Fruit fly (Drosophila melanogaster): Measurements from ENCODE around the gene CG7384.
A peak's percentile ranks its signal among the peaks of the same experiment; 100 is the strongest.

The CG7384 gene

DNA sequence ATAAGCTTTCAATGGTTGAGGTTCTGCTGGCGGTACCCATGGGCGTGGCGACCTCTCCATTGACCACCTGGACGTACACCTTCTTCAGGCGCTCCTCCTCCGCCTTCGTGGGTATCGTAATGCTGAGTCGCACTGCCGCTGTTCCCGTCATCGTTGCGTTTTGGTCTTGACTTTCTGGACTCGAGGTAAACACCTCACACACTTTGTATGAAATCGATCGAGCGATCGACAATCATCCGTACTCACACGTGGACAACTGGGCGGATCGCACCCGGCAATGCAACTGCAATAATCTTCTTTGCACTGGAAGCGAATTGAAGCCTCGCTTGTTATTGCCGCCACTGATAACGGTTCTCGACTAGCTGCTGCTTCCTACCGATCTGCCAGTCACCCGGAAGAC, at the start of gene CG7384:
TSS of gene CG7384 (minus strand) at position 366 of the 400 bp plus-strand sequence.
- TF ChIP-seq Clk (GFP tag; optimal IDR thresholded peaks at IDR 0.05) (no peak), ovo (GFP tag; optimal IDR thresholded peaks at IDR 0.05) (peak; percentile 38), pad (GFP tag; optimal IDR thresholded peaks at IDR 0.05) (no peak), CG33017 (tag; optimal IDR thresholded peaks at IDR 0.05) (no peak), Mnt (GFP tag; optimal IDR thresholded peaks at IDR 0.05) (peak; percentile 85)

DNA sequence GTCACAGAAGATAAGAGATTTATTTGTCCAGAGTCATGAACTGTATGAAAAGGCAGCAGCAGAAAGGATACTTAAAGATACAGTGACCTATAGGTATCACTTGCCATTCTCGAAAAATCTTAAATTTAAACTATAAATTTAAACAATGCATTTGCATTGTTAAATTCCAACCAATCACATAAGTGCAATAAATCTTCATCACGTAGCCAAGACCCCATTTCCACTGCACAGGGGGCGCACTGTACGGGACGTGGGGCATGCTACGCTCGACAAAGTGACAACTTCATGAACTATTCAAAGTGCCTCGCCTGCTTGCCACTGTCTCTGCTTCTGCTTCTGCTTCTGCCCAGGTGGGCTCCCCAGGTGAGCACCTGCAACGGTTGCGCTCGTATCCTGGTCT, 45.0 kb upstream of the CG7384 start:
- TF ChIP-seq CG7045 (GFP tag; optimal IDR thresholded peaks at IDR 0.05) (no peak), cic (GFP tag; optimal IDR thresholded peaks at IDR 0.05) (no peak), Crg-1 (GFP tag; optimal IDR thresholded peaks at IDR 0.05) (no peak)

DNA sequence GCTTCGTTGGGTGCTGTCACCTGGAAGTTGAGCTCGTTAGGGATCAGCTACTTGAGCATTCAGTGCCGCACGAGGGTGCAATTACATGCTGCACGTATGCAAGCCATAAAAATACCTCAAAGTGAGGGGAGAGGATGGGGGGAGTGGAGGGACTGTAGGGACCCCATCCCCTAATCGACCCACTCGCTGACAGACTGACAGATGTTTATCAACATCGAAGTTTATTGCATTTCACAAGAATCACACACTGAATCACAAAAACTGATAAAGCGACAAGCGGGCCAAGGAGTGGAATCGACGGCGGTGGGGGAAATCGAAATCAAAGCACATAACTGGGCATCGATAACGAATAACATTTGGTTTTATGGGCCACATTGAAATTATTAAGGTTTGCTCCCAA, 44.4 kb upstream of the CG7384 start:
- TF ChIP-seq CG14711 (tag; optimal IDR thresholded peaks at IDR 0.05): no peak
- TF ChIP-seq CG7101 (tag; optimal IDR thresholded peaks at IDR 0.05): no peak
- no peak for TF ChIP-seq Mnt (GFP tag; optimal IDR thresholded peaks at IDR 0.05)
- TF ChIP-seq CG7045 (GFP tag; optimal IDR thresholded peaks at IDR 0.05): no peak
- TF ChIP-seq pad (GFP tag; optimal IDR thresholded peaks at IDR 0.05): no peak
- no peak for TF ChIP-seq Clk (GFP tag; optimal IDR thresholded peaks at IDR 0.05)
- no peak for TF ChIP-seq ovo (GFP tag; optimal IDR thresholded peaks at IDR 0.05)
- no peak for TF ChIP-seq toe (GFP tag; optimal IDR thresholded peaks at IDR 0.05)
- no peak for TF ChIP-seq CG11617 (GFP tag; optimal IDR thresholded peaks at IDR 0.05)
- no peak for TF ChIP-seq bab1 (GFP tag; optimal IDR thresholded peaks at IDR 0.05)
- TF ChIP-seq CG33017 (tag; optimal IDR thresholded peaks at IDR 0.05): no peak
- no peak for TF ChIP-seq tj (GFP tag; optimal IDR thresholded peaks at IDR 0.05)
- TF ChIP-seq Hr96 (GFP tag; optimal IDR thresholded peaks at IDR 0.05): no peak
- TF ChIP-seq cnc (optimal IDR thresholded peaks at IDR 0.05): no peak
- TF ChIP-seq CG12768 (GFP tag; optimal IDR thresholded peaks at IDR 0.05): no peak

DNA sequence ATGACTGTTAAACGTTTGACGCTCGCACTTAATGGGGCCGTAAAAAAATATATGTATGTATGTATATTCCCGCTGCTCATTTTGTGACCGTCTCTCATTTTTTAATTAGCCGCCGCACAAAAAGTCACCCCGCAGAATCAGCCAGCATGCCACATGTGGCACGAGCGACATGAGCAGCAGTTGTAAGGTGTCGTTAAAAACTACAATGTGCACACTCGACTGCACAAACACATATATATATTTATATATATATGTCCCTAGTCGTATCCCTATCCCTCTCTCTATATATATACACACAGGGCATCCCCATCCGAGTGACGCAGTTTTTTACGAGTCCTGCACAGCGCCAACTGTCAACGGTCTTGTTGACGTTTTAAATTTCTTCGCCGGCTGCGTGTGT, 43.4 kb upstream of the CG7384 start:
- TF ChIP-seq cic (GFP tag; optimal IDR thresholded peaks at IDR 0.05) (no peak), CG1620 (GFP tag; optimal IDR thresholded peaks at IDR 0.05) (no peak), Crg-1 (GFP tag; optimal IDR thresholded peaks at IDR 0.05) (no peak)

DNA sequence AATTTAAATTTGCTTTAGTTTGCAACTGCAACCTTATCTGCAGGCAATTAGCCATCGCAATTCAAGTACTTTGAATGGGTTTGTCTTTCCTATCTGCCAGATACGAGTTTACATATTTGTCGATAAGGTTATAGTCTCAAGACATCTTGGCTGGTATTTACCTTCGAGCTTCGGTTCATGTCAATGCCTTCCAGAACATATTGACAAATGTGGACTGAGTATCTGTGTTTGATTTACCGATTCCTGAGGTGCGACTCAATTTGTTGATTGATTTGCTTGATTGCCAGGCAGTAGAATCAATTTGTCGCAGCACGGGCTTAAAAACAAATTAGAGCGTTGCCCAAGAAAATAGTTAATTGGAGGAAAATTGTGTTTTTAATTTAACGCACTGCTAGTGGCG, 42.6 kb upstream of the CG7384 start:
- TF ChIP-seq kay (GFP tag; ENCODE audit: borderline replicate concordance) (peak; percentile 12), ovo (GFP tag; optimal IDR thresholded peaks at IDR 0.05) (no peak), bab1 (GFP tag; optimal IDR thresholded peaks at IDR 0.05) (no peak), cic (GFP tag; optimal IDR thresholded peaks at IDR 0.05) (peak; percentile 75), Crg-1 (GFP tag; optimal IDR thresholded peaks at IDR 0.05) (peak; percentile 36), CG12768 (GFP tag; optimal IDR thresholded peaks at IDR 0.05) (no peak), CG7101 (tag; optimal IDR thresholded peaks at IDR 0.05) (peak; percentile 53)

DNA sequence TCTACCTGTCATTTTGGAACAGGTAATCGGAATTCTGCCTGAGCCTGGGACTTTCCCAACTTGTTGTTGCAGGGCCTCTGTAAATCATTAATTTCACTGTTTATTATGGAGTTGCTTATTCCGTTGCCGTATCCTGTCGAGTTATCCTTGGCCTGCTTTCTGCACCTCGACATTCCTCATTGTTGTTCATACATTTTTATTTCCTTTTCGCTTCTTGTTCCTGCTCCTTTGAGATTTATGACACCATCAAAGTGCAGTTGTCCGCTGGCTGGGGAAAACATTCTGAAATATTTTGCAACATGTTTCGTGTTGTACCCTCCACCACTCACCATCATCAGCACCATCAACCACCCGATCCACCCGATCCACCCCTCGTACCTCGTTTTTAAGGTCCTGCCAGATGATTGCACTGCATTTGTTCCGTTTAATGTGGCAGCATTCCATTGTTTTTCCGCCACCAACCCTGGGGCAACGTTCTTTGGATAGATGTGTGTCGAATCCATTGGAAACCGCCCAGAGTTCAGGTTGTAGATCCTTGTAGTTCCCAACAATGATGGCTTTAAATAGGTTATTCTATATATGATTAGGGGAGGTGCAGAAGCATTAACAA, 38.7 kb upstream of the CG7384 start:
- TF ChIP-seq tj (GFP tag; optimal IDR thresholded peaks at IDR 0.05): no peak
- no peak for TF ChIP-seq CG1620 (GFP tag; optimal IDR thresholded peaks at IDR 0.05)
- TF ChIP-seq Mnt (GFP tag; optimal IDR thresholded peaks at IDR 0.05): no peak
- no peak for TF ChIP-seq pad (GFP tag; optimal IDR thresholded peaks at IDR 0.05)
- TF ChIP-seq CG5204 (GFP tag; optimal IDR thresholded peaks at IDR 0.05): no peak
- no peak for TF ChIP-seq cnc (optimal IDR thresholded peaks at IDR 0.05)
- no peak for TF ChIP-seq CG7101 (tag; optimal IDR thresholded peaks at IDR 0.05)
- no peak for TF ChIP-seq toe (GFP tag; optimal IDR thresholded peaks at IDR 0.05)
- no peak for TF ChIP-seq CG12768 (GFP tag; optimal IDR thresholded peaks at IDR 0.05)
- no peak for TF ChIP-seq Hr96 (GFP tag; optimal IDR thresholded peaks at IDR 0.05)
- no peak for TF ChIP-seq CG33017 (tag; optimal IDR thresholded peaks at IDR 0.05)
- TF ChIP-seq CG11617 (GFP tag; optimal IDR thresholded peaks at IDR 0.05): no peak
- TF ChIP-seq Crg-1 (GFP tag; optimal IDR thresholded peaks at IDR 0.05): no peak
- no peak for TF ChIP-seq bab1 (GFP tag; optimal IDR thresholded peaks at IDR 0.05)
- no peak for TF ChIP-seq Clk (GFP tag; optimal IDR thresholded peaks at IDR 0.05)
- no peak for TF ChIP-seq ovo (GFP tag; optimal IDR thresholded peaks at IDR 0.05)
- TF ChIP-seq CG14711 (tag; optimal IDR thresholded peaks at IDR 0.05): no peak
- TF ChIP-seq CG7045 (GFP tag; optimal IDR thresholded peaks at IDR 0.05): no peak
- TF ChIP-seq cic (GFP tag; optimal IDR thresholded peaks at IDR 0.05): no peak
- TF ChIP-seq kay (GFP tag; ENCODE audit: borderline replicate concordance): no peak

DNA sequence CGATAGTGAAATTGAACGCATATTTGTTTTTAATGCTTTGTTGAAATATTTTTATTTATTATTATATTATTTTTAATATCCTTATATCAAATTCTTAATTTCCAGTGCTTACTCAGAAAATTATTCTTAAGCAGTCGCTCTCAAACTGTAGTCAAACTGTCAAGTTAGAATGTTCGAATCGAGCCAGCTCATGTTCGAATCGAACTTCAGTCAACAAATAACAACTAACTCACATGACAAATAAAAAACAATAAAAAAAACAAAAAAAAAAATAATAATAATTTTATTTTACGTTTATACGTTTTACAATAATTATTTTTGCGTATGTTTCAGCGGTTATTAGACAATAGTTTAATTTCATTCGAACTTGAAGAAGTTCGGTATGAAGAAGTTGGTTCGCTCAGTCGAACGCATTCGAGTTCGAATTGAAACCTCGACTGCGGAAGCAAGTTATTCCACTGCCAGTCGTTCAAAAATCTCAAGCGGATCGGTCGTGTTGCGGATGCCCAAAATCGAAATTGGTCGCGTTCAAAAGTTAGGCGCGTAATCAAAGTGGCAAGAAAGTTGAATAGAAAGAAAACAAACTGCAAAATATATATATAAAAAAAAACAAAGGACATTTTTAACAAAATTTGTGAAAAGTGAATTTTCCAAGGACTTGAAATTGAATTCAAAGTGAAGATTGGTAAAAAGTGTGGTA, 34.3 kb upstream of the CG7384 start, which contains the start of gene Trim9:
TSS of gene Trim9 (plus strand) at position 463 of the 700 bp plus-strand sequence.
- TF ChIP-seq CG5204 (GFP tag; optimal IDR thresholded peaks at IDR 0.05) (no peak), kay (GFP tag; ENCODE audit: borderline replicate concordance) (peak; percentile 51)

Measured in whole organism, adult.